Fruit fly (Drosophila melanogaster): ENCODE measurements around the gene Tsen34.

DNA sequence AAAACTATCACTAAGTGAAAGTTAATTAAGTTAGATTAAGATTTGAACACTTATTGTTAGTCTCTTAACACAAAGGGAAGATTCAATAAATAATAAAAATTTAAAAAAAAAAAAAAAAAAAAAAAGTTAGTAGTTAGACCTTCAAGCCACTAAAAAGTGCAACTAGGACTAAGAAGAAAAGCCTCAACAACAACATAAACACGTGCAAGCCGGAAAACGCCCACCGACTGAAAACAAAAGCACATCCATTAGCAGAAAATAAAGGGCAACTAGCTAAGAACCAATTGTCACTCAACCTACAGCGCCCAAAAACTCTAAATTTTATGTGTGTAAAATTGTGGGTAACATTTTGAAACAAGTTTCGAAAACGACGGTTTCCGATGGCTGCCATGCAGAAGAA is 33.2 kb downstream of the Tsen34 start, which contains the start of gene CG13473:
- TF ChIP-seq CG32006 (GFP tag; optimal IDR thresholded peaks at IDR 0.05) (no peak), CG10669 (GFP tag; optimal IDR thresholded peaks at IDR 0.05) (no peak)
